Worm (Caenorhabditis elegans) whole organism, L1 larva: Measurements from ENCODE around the gene ndx-6.
"Not testable (repeated sequence)": the region's sequence is repeated elsewhere in the genome, so short reads cannot be mapped to it uniquely, and the experiment has no call there.

Source experiments
- ama-1 ChIP-seq: fragments of 150-350 bp; optimal IDR thresholded peaks from 2 replicates; lab custom pipeline; 2014
- mdl-1 ChIP-seq, 2 experiments: fragments of 150-350 bp; optimal IDR thresholded peaks; 2 replicates each; lab custom pipeline; 2014 to 2017; ENCODE audit warnings: missing biosample characterization in 2 of 2, missing genetic modification characterization in 2 of 2, inconsistent platforms in 1 of 2
- nhr-237 ChIP-seq: fragments of 150-350 bp; optimal IDR thresholded peaks from 2 replicates; lab custom pipeline; 2014; ENCODE audit warnings: missing biosample characterization, missing genetic modification characterization

DNA sequence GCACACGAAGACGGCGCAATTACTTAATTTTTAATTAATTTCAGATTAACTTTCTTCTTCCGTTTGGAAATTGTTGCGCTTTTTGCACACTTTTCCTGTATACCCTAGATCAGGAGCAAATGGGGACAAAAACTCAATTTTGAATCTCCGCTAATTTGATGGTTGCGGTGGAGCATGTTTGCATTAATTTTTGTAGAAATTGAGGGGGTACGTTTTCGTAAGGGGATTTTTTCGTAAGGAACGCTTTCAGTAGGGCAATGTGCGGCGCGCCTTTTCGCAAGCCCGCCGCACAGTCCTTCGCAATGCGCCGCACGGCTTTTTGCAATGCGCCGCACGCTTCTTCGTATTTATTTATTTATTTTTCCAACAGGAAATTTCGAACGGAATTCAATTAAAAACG, 43.3 kb downstream of the ndx-6 start:
- TF ChIP-seq ama-1 (lab: Kevin White, UChicago); mdl-1 (tag; optimal IDR thresholded peaks at IDR 0.05; lab: Kevin White, UChicago); nhr-237 (tag; lab: Kevin White, UChicago): not testable (repeated sequence)
